Fruit fly (Drosophila melanogaster): ENCODE measurements around the gene CG1750.

CG1750 gene

DNA sequence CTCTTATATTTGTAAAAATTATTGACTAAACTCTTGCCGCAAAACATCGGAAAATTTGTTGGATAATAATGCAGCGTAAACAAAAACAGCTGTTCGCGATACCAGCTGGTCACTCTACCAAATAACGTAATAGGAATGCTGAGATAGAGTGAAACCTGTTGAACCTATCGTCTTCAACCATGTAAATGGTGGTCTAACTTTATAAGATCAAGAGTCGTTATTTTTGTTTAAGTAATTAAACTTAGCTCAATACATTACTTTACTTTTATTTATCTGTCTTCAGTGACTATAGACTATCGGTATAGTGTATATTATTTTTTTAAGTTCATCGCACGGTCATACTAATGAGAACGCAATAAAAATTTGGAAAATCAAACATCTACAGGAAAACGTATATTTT is at the start of gene CG1750, which contains the start of gene spn-F:
TSS of gene CG1750 (minus strand) at position 93 of the 400 bp plus-strand sequence.
TSS of gene spn-F (plus strand) at position 320 of the 400 bp plus-strand sequence.
- TF ChIP-seq woc (GFP tag; optimal IDR thresholded peaks at IDR 0.05): peak; percentile 57
- TF ChIP-seq usp (GFP tag; optimal IDR thresholded peaks at IDR 0.05): no peak

DNA sequence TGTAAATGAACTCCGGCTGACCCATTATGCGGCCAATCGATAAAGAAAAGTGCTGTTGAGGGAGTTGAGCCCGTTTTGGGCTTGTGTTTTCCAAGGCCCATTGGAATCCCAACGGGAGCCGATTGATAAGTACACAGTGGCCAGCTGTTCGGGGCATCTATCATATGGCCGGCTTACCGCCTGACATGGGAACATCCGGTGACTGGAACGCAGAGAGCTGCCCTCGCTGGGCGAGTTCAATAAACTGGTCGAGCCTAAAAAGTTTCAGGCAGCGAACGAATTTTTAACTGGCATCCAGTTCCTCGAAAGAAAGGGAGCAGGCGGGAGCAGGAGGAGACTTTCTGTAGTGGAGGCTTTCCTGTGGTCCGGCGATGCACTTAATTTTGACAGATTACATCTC is 46.8 kb upstream of the CG1750 start:
- TF ChIP-seq tai (GFP tag; optimal IDR thresholded peaks at IDR 0.05) (no peak), Vsx2 (GFP tag; optimal IDR thresholded peaks at IDR 0.05; ENCODE audit: partially characterized antibody) (peak; percentile 30)

DNA sequence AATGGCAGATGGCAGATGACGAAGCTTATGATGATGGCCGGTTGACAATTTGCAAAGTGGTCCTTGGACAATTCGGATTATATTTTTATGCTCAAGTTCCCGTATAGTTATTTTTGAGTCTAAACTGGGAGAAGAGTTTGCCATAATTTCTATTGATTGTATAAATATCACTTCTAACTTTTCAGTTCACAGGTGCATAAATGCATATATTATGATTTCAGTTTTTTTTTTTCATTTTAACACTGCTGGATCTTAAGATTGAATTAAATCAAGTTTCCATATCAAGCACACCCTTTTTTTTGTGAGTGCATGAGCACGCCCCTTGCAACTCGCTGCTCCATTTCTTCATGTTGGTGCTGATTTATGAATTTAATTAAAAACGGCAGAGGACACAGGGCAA is 42.3 kb upstream of the CG1750 start:
- TF ChIP-seq rgr (GFP tag; optimal IDR thresholded peaks at IDR 0.05) (peak; percentile 60), Abd-B (GFP tag; optimal IDR thresholded peaks at IDR 0.05) (no peak), psq (GFP tag; optimal IDR thresholded peaks at IDR 0.05) (peak; percentile 21), HLH106 (tag; optimal IDR thresholded peaks at IDR 0.05) (peak; percentile 32), dsf (GFP tag; optimal IDR thresholded peaks at IDR 0.05; ENCODE audit: borderline replicate concordance) (no peak), h (GFP tag; optimal IDR thresholded peaks at IDR 0.05) (peak; percentile 6), Sp1 (GFP tag; optimal IDR thresholded peaks at IDR 0.05) (peak; percentile 32), br (GFP tag; optimal IDR thresholded peaks at IDR 0.05) (peak; percentile 24), ey (GFP tag; optimal IDR thresholded peaks at IDR 0.05) (peak; percentile 57), OdsH (GFP tag; optimal IDR thresholded peaks at IDR 0.05) (peak; percentile 52), Hr83 (GFP tag; optimal IDR thresholded peaks at IDR 0.05; ENCODE audit: poor library complexity, severe bottlenecking) (no peak), woc (GFP tag; optimal IDR thresholded peaks at IDR 0.05) (peak; percentile 24), fru (GFP tag; optimal IDR thresholded peaks at IDR 0.05) (peak; percentile 55), foxo (GFP tag; optimal IDR thresholded peaks at IDR 0.05) (peak in 1 of 2 experiments; percentile 53)

DNA sequence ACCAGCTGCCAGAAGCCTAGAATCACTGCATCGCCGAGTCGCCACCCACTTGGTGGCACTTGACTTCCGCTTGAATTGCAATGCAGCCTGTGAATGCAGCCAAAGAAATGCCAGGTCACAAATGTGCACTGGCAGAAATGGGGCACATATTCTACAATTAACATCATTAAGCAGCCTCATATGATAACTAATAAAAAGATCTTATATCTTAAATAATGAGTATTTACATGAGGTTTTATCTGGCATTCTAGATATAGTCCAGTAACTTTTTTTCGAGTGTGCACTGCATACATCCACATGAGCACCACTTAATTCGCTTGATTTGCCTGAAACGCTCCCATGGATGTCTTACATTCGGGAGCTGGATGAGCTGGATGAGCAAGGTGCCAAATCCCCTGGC is 41.0 kb upstream of the CG1750 start:
- TF ChIP-seq Rel (GFP tag; optimal IDR thresholded peaks at IDR 0.05) (no peak), Rel (tag; optimal IDR thresholded peaks at IDR 0.05) (no peak), Hr83 (GFP tag; optimal IDR thresholded peaks at IDR 0.05; ENCODE audit: poor library complexity, severe bottlenecking) (no peak), Dfd (GFP tag; optimal IDR thresholded peaks at IDR 0.05) (no peak), jim (GFP tag; optimal IDR thresholded peaks at IDR 0.05) (no peak), Mio (GFP tag; optimal IDR thresholded peaks at IDR 0.05) (no peak), Myc (optimal IDR thresholded peaks at IDR 0.05) (no peak), usp (GFP tag; optimal IDR thresholded peaks at IDR 0.05) (no peak), pan (optimal IDR thresholded peaks at IDR 0.05) (no peak), tai (GFP tag; optimal IDR thresholded peaks at IDR 0.05) (no peak), woc (GFP tag; optimal IDR thresholded peaks at IDR 0.05) (no peak), CG9705 (GFP tag; optimal IDR thresholded peaks at IDR 0.05) (no peak), CG32264 (GFP tag; optimal IDR thresholded peaks at IDR 0.05) (no peak), Hr78 (GFP tag; optimal IDR thresholded peaks at IDR 0.05) (no peak), foxo (GFP tag; optimal IDR thresholded peaks at IDR 0.05) (peak in 1 of 2 experiments; percentile 3), brk (GFP tag; optimal IDR thresholded peaks at IDR 0.05) (no peak), h (GFP tag; optimal IDR thresholded peaks at IDR 0.05) (no peak), sage (GFP tag; optimal IDR thresholded peaks at IDR 0.05) (no peak), fru (GFP tag; optimal IDR thresholded peaks at IDR 0.05) (peak; percentile 8), CrebA (GFP tag; optimal IDR thresholded peaks at IDR 0.05; ENCODE audit: borderline replicate concordance) (no peak), rgr (GFP tag; optimal IDR thresholded peaks at IDR 0.05) (peak; percentile 21), br (GFP tag; optimal IDR thresholded peaks at IDR 0.05) (no peak), HLH106 (tag; optimal IDR thresholded peaks at IDR 0.05) (peak; percentile 41), ey (GFP tag; optimal IDR thresholded peaks at IDR 0.05) (peak; percentile 17), OdsH (GFP tag; optimal IDR thresholded peaks at IDR 0.05) (peak; percentile 22), dmrt93B (GFP tag; optimal IDR thresholded peaks at IDR 0.05) (no peak), Abd-B (GFP tag; optimal IDR thresholded peaks at IDR 0.05) (no peak), sv (GFP tag; optimal IDR thresholded peaks at IDR 0.05) (no peak), GATAd (GFP tag; optimal IDR thresholded peaks at IDR 0.05) (no peak), Vsx2 (GFP tag; optimal IDR thresholded peaks at IDR 0.05; ENCODE audit: partially characterized antibody) (no peak), Jra (GFP tag; optimal IDR thresholded peaks at IDR 0.05) (no peak), dsf (GFP tag; optimal IDR thresholded peaks at IDR 0.05; ENCODE audit: borderline replicate concordance) (no peak), lola (GFP tag; optimal IDR thresholded peaks at IDR 0.05) (no peak), dl (GFP tag; optimal IDR thresholded peaks at IDR 0.05; ENCODE audit: insufficient read depth in 1 of 2, partially characterized antibody in 2 of 2) (no peak)

Measured in whole organism, wandering third instar larva.